Worm (Caenorhabditis elegans) whole organism, L3 larva: ENCODE measurements around the gene lgc-34.

ENCODE experiments used
- R02D3.7 ChIP-seq: fragments of 150-350 bp; optimal IDR thresholded peaks from 2 replicates; lab custom pipeline; 2014; ENCODE audit warnings: missing biosample characterization, missing genetic modification characterization
- ZK546.5 ChIP-seq: sonication (generic microtip); optimal IDR thresholded peaks from 2 replicates; lab custom pipeline; 2017; ENCODE audit warnings: missing biosample characterization, missing genetic modification characterization
- aly-2 ChIP-seq: fragments of 150-350 bp; optimal IDR thresholded peaks from 2 replicates; lab custom pipeline; 2014; ENCODE audit warnings: missing biosample characterization, missing genetic modification characterization
- ama-1 ChIP-seq: fragments of 150-350 bp; optimal IDR thresholded peaks from 2 replicates; lab custom pipeline; 2018
- ceh-16 ChIP-seq: sonication (generic microtip); optimal IDR thresholded peaks from 2 replicates; lab custom pipeline; 2017; ENCODE audit warnings: missing biosample characterization, missing genetic modification characterization
- ceh-28 ChIP-seq: fragments of 150-350 bp; optimal IDR thresholded peaks from 2 replicates; lab custom pipeline; 2014; ENCODE audit warnings: missing biosample characterization, missing genetic modification reagents, missing genetic modification characterization
- ceh-82 ChIP-seq: fragments of 150-350 bp; optimal IDR thresholded peaks from 2 replicates; lab custom pipeline; 2014; ENCODE audit warnings: missing biosample characterization, missing genetic modification characterization
- ceh-9 ChIP-seq: sonication (generic microtip); optimal IDR thresholded peaks from 2 replicates; lab custom pipeline; 2018; ENCODE audit warnings: missing biosample characterization, missing genetic modification characterization
- daf-12 ChIP-seq: fragments of 150-350 bp; optimal IDR thresholded peaks from 2 replicates; lab custom pipeline; 2014; ENCODE audit warnings: missing biosample characterization, missing genetic modification reagents, missing genetic modification characterization
- egl-27 ChIP-seq: sonication (generic microtip); optimal IDR thresholded peaks from 4 replicates; lab custom pipeline; 2017; ENCODE audit warnings: missing biosample characterization, missing genetic modification reagents, missing genetic modification characterization
- egl-5 ChIP-seq: fragments of 150-350 bp; optimal IDR thresholded peaks from 2 replicates; lab custom pipeline; 2017; ENCODE audit warnings: missing biosample characterization, missing genetic modification reagents, missing genetic modification characterization, inconsistent platforms
- elt-1 ChIP-seq: fragments of 150-350 bp; optimal IDR thresholded peaks from 2 replicates; lab custom pipeline; 2014; ENCODE audit warnings: missing biosample characterization, missing genetic modification characterization
- elt-2 ChIP-seq: sonication (generic microtip); optimal IDR thresholded peaks from 2 replicates; lab custom pipeline; 2016; ENCODE audit warnings: missing genetic modification reagents, mild to moderate bottlenecking, missing genetic modification characterization, missing compliant biosample characterization
- elt-3 ChIP-seq, 3 experiments: fragments of 150-350 bp in 1 of 3; sonication (generic microtip) in 2 of 3; optimal IDR thresholded peaks; 2 replicates in 2 of 3; 4 replicates in 1 of 3; lab custom pipeline; 2014 to 2017; ENCODE audit warnings: missing biosample characterization in 3 of 3, missing genetic modification characterization in 3 of 3
- eor-1 ChIP-seq, 2 experiments: fragments of 150-350 bp; optimal IDR thresholded peaks; 2 replicates each; lab custom pipeline; 2014 to 2018; ENCODE audit warnings: missing biosample characterization in 2 of 2, missing genetic modification characterization in 2 of 2
- fkh-10 ChIP-seq: sonication (generic microtip); optimal IDR thresholded peaks from 2 replicates; lab custom pipeline; 2017; ENCODE audit warnings: missing biosample characterization, missing genetic modification reagents, missing genetic modification characterization
- fkh-2 ChIP-seq: fragments of 150-350 bp; optimal IDR thresholded peaks from 2 replicates; lab custom pipeline; 2014; ENCODE audit warnings: missing biosample characterization, missing genetic modification reagents, missing genetic modification characterization
- fos-1 ChIP-seq: fragments of 150-350 bp; optimal IDR thresholded peaks from 2 replicates; lab custom pipeline; 2014; ENCODE audit warnings: missing biosample characterization, missing genetic modification characterization
- hmg-11 ChIP-seq: sonication (generic microtip); optimal IDR thresholded peaks from 2 replicates; lab custom pipeline; 2016; ENCODE audit warnings: missing genetic modification characterization, missing compliant biosample characterization
- jun-1 ChIP-seq: fragments of 150-350 bp; optimal IDR thresholded peaks from 2 replicates; lab custom pipeline; 2014; ENCODE audit warnings: missing biosample characterization, missing genetic modification reagents, missing genetic modification characterization
- lin-15B ChIP-seq: fragments of 150-350 bp; optimal IDR thresholded peaks from 2 replicates; lab custom pipeline; 2014; ENCODE audit warnings: missing biosample characterization, missing genetic modification characterization
- lin-39 ChIP-seq: fragments of 150-350 bp; optimal IDR thresholded peaks from 2 replicates; lab custom pipeline; 2018; ENCODE audit warnings: missing biosample characterization, missing genetic modification reagents, missing genetic modification characterization
- lsy-12 ChIP-seq: sonication (generic microtip); optimal IDR thresholded peaks from 2 replicates; lab custom pipeline; 2016; ENCODE audit warnings: mild to moderate bottlenecking, missing genetic modification characterization, missing compliant biosample characterization
- mdl-1 ChIP-seq: fragments of 150-350 bp; optimal IDR thresholded peaks from 2 replicates; lab custom pipeline; 2014; ENCODE audit warnings: missing biosample characterization, missing genetic modification characterization
- mml-1 ChIP-seq: fragments of 150-350 bp; sonication (generic microtip); optimal IDR thresholded peaks from 3 replicates; lab custom pipeline; 2014; ENCODE audit warnings: missing biosample characterization, missing genetic modification characterization
- nfya-1 ChIP-seq: sonication (generic microtip); optimal IDR thresholded peaks from 2 replicates; lab custom pipeline; 2017; ENCODE audit warnings: missing genetic modification characterization, mild to moderate bottlenecking, missing compliant biosample characterization, antibody characterized with exemption, moderate library complexity; ENCODE audit not compliant: insufficient read depth
- nhr-11 ChIP-seq: fragments of 150-350 bp; optimal IDR thresholded peaks from 2 replicates; lab custom pipeline; 2014; ENCODE audit warnings: missing biosample characterization, missing genetic modification characterization
- nhr-12 ChIP-seq: fragments of 150-350 bp; optimal IDR thresholded peaks from 2 replicates; lab custom pipeline; 2014; ENCODE audit warnings: missing biosample characterization, missing genetic modification characterization
- nhr-23 ChIP-seq: fragments of 150-350 bp; optimal IDR thresholded peaks from 2 replicates; lab custom pipeline; 2014; ENCODE audit warnings: missing biosample characterization, missing genetic modification reagents, missing genetic modification characterization
- nhr-237 ChIP-seq: fragments of 150-350 bp; optimal IDR thresholded peaks from 2 replicates; lab custom pipeline; 2014; ENCODE audit warnings: missing biosample characterization, missing genetic modification characterization
- nhr-25 ChIP-seq: sonication (generic microtip); optimal IDR thresholded peaks from 2 replicates; lab custom pipeline; 2017; ENCODE audit warnings: missing biosample characterization, missing genetic modification characterization
- nhr-28 ChIP-seq: fragments of 150-350 bp; optimal IDR thresholded peaks from 2 replicates; lab custom pipeline; 2014; ENCODE audit warnings: missing biosample characterization, missing genetic modification characterization
- nhr-43 ChIP-seq: sonication (generic microtip); optimal IDR thresholded peaks from 2 replicates; lab custom pipeline; 2016; ENCODE audit warnings: mild to moderate bottlenecking, missing genetic modification characterization, missing compliant biosample characterization; ENCODE audit not compliant: poor library complexity, severe bottlenecking
- nhr-67 ChIP-seq: fragments of 150-350 bp; optimal IDR thresholded peaks from 2 replicates; lab custom pipeline; 2014; ENCODE audit warnings: missing biosample characterization, missing genetic modification characterization
- nhr-76 ChIP-seq: fragments of 150-350 bp; sonication (generic microtip); optimal IDR thresholded peaks from 5 replicates; lab custom pipeline; 2014; ENCODE audit warnings: missing biosample characterization, missing genetic modification characterization
- nhr-77 ChIP-seq: fragments of 150-350 bp; optimal IDR thresholded peaks from 2 replicates; lab custom pipeline; 2014; ENCODE audit warnings: missing biosample characterization, missing genetic modification characterization
- pha-4 ChIP-seq: fragments of 150-350 bp; optimal IDR thresholded peaks from 2 replicates; lab custom pipeline; 2014; ENCODE audit warnings: missing biosample characterization, missing genetic modification reagents, missing genetic modification characterization
- pqm-1 ChIP-seq: fragments of 150-350 bp; optimal IDR thresholded peaks from 2 replicates; lab custom pipeline; 2017; ENCODE audit warnings: missing biosample characterization, missing genetic modification characterization, inconsistent platforms
- sea-2 ChIP-seq: fragments of 150-350 bp; sonication (generic microtip); optimal IDR thresholded peaks from 4 replicates; lab custom pipeline; 2014; ENCODE audit warnings: missing biosample characterization, missing genetic modification reagents, missing genetic modification characterization
- skn-1 ChIP-seq: fragments of 150-350 bp; optimal IDR thresholded peaks from 2 replicates; lab custom pipeline; 2014; ENCODE audit warnings: missing biosample characterization, missing genetic modification characterization
- snpc-4 ChIP-seq: fragments of 150-350 bp; optimal IDR thresholded peaks from 2 replicates; lab custom pipeline; 2014; ENCODE audit warnings: missing biosample characterization, missing genetic modification characterization
- tbx-2 ChIP-seq: sonication (generic microtip); optimal IDR thresholded peaks from 2 replicates; lab custom pipeline; 2016; ENCODE audit warnings: mild to moderate bottlenecking, missing genetic modification characterization, missing compliant biosample characterization
- unc-39 ChIP-seq: sonication (generic microtip); optimal IDR thresholded peaks from 4 replicates; lab custom pipeline; 2017; ENCODE audit warnings: missing biosample characterization, missing genetic modification characterization
- unc-62 ChIP-seq: fragments of 150-350 bp; sonication (generic microtip); optimal IDR thresholded peaks from 4 replicates; lab custom pipeline; 2014; ENCODE audit warnings: missing biosample characterization, missing genetic modification reagents, missing genetic modification characterization
- zag-1 ChIP-seq: fragments of 150-350 bp; optimal IDR thresholded peaks from 2 replicates; lab custom pipeline; 2014; ENCODE audit warnings: missing biosample characterization, missing genetic modification characterization
- ztf-11 ChIP-seq: fragments of 150-350 bp; optimal IDR thresholded peaks from 2 replicates; lab custom pipeline; 2014; ENCODE audit warnings: missing biosample characterization, missing genetic modification characterization
- ztf-4 ChIP-seq: fragments of 150-350 bp; optimal IDR thresholded peaks from 2 replicates; lab custom pipeline; 2014; ENCODE audit warnings: missing biosample characterization, missing genetic modification characterization

The lgc-34 gene

ce11 chrII:506069-506468 is 20.3 kb upstream of the lgc-34 start:
- TF ChIP-seq nhr-11 (tag; lab: Kevin White, UChicago) (no peak), ceh-16 (tag; lab: Kevin White, UChicago) (no peak), fos-1 (tag; lab: Kevin White, UChicago) (no peak), elt-1 (no peak), ZK546.5 (tag; lab: Kevin White, UChicago) (no peak), nhr-28 (tag; lab: Kevin White, UChicago) (no peak), nhr-12 (tag; lab: Kevin White, UChicago) (no peak), eor-1 (tag; optimal IDR thresholded peaks at IDR 0.05; lab: Kevin White, UChicago) (no peak), fkh-10 (GFP tag; lab: Kevin White, UChicago) (no peak), mml-1 (tag; lab: Kevin White, UChicago) (no peak), ceh-9 (tag; lab: Kevin White, UChicago) (no peak), zag-1 (tag; lab: Kevin White, UChicago) (no peak), egl-5 (no peak), elt-2 (tag; lab: Kevin White, UChicago) (no peak), fkh-2 (tag; lab: Kevin White, UChicago) (no peak), nfya-1 (tag; lab: Kevin White, UChicago) (peak; percentile 25), lin-15B (tag; lab: Kevin White, UChicago) (peak; percentile 53), R02D3.7 (tag; lab: Kevin White, UChicago) (no peak), unc-62 (GFP tag; lab: Kevin White, UChicago) (no peak), jun-1 (tag; lab: Kevin White, UChicago) (no peak), ama-1 (lab: Kevin White, UChicago) (no peak), elt-3 (tag; optimal IDR thresholded peaks at IDR 0.05; lab: Kevin White, UChicago) (no peak), ztf-11 (tag; lab: Kevin White, UChicago) (no peak), nhr-25 (tag; lab: Kevin White, UChicago) (no peak), daf-12 (tag; lab: Kevin White, UChicago) (no peak), egl-27 (no peak), nhr-76 (tag; lab: Kevin White, UChicago) (no peak), lsy-12 (tag; lab: Kevin White, UChicago) (peak; percentile 68), pha-4 (tag; lab: Kevin White, UChicago) (no peak), ceh-28 (peak; percentile 36), ceh-82 (tag; lab: Kevin White, UChicago) (peak; percentile 19), skn-1 (tag; lab: Kevin White, UChicago) (no peak), nhr-67 (no peak), unc-39 (tag; lab: Kevin White, UChicago) (no peak), nhr-77 (tag; lab: Kevin White, UChicago) (no peak), mdl-1 (tag; lab: Kevin White, UChicago) (no peak), lin-39 (tag; lab: Kevin White, UChicago) (no peak), tbx-2 (tag; lab: Kevin White, UChicago) (no peak), sea-2 (GFP tag; lab: Kevin White, UChicago) (no peak), nhr-237 (tag; lab: Kevin White, UChicago) (no peak), nhr-23 (tag; lab: Kevin White, UChicago) (peak; percentile 48), nhr-43 (tag; lab: Kevin White, UChicago) (no peak), snpc-4 (tag; lab: Kevin White, UChicago) (no peak), ztf-4 (tag; lab: Kevin White, UChicago) (no peak), hmg-11 (tag; lab: Kevin White, UChicago) (peak; percentile 9), aly-2 (tag; lab: Kevin White, UChicago) (no peak), pqm-1 (tag; lab: Kevin White, UChicago) (no peak)
- TF ChIP-seq, all 47 proteins: peak for 7
